Worm (Caenorhabditis elegans) whole organism, young adult: ENCODE data around the gene srg-20.
A peak's percentile ranks its signal among the peaks of the same experiment; 100 is the strongest.

ENCODE experiments used
- B0261.1 ChIP-seq: sonication (generic microtip); optimal IDR thresholded peaks from 2 replicates; lab custom pipeline; 2016; ENCODE audit warnings: mild to moderate bottlenecking, missing genetic modification characterization, moderate library complexity, missing compliant biosample characterization
- F39B2.1 ChIP-seq: fragments of 200-800 bp; sonication (Bioruptor generic); IDR thresholded peaks from 2 replicates; pipeline ENCODE4 v1.3.6; 2022; ENCODE audit warnings: missing genetic modification reagents, missing genetic modification characterization, missing compliant biosample characterization
- F55B11.4 ChIP-seq: sonication (generic microtip); optimal IDR thresholded peaks from 2 replicates; lab custom pipeline; 2016; ENCODE audit warnings: missing compliant biosample characterization, missing genetic modification characterization, borderline replicate concordance; ENCODE audit not compliant: insufficient read depth
- F57A8.1 ChIP-seq: fragments of 200-800 bp; sonication (Bioruptor generic); optimal IDR thresholded peaks from 2 replicates; lab custom pipeline; 2018; ENCODE audit warnings: mild to moderate bottlenecking, missing genetic modification characterization, moderate library complexity, missing compliant biosample characterization
- K12H6.12 ChIP-seq: fragments of 200-800 bp; sonication (Bioruptor generic); optimal IDR thresholded peaks from 2 replicates; lab custom pipeline; 2018; ENCODE audit warnings: mild to moderate bottlenecking, missing genetic modification characterization, missing compliant biosample characterization
- T07F8.4 ChIP-seq: sonication (generic microtip); optimal IDR thresholded peaks from 2 replicates; lab custom pipeline; 2016; ENCODE audit warnings: mild to moderate bottlenecking, missing genetic modification characterization, moderate library complexity, missing compliant biosample characterization
- Y56A3A.18 ChIP-seq: fragments of 200-800 bp; sonication (Bioruptor generic); IDR thresholded peaks from 2 replicates; pipeline ENCODE4 v1.3.6; 2022; ENCODE audit warnings: missing genetic modification reagents, missing genetic modification characterization, missing compliant biosample characterization
- Y67H2A.10 ChIP-seq: fragments of 200-800 bp; sonication (Bioruptor generic); conservative IDR thresholded peaks from 2 replicates; pipeline ENCODE4 v1.3.6; 2022; ENCODE audit warnings: missing genetic modification reagents, missing genetic modification characterization, missing compliant biosample characterization
- Y95B8A.8 ChIP-seq: fragments of 200-800 bp; sonication (Bioruptor generic); IDR thresholded peaks from 2 replicates; pipeline ENCODE4 v1.3.6; 2022; ENCODE audit warnings: missing genetic modification reagents, missing genetic modification characterization, missing compliant biosample characterization
- ZK185.1 ChIP-seq: sonication (generic microtip); optimal IDR thresholded peaks from 2 replicates; lab custom pipeline; 2016; ENCODE audit warnings: mild to moderate bottlenecking, missing genetic modification characterization, missing compliant biosample characterization; ENCODE audit not compliant: poor library complexity, severe bottlenecking
- akir-1 ChIP-seq: fragments of 200-800 bp; sonication (Bioruptor generic); optimal IDR thresholded peaks from 2 replicates; lab custom pipeline; 2018; ENCODE audit warnings: mild to moderate bottlenecking, missing genetic modification characterization, moderate library complexity, missing compliant biosample characterization
- attf-6 ChIP-seq: fragments of 200-800 bp; sonication (Bioruptor generic); IDR thresholded peaks from 2 replicates; pipeline ENCODE4 v1.3.6; 2022; ENCODE audit warnings: missing genetic modification reagents, missing genetic modification characterization, missing compliant biosample characterization
- cebp-2 ChIP-seq: fragments of 200-800 bp; sonication (Bioruptor generic); IDR thresholded peaks from 2 replicates; pipeline ENCODE4 v1.3.6; 2022; ENCODE audit warnings: missing genetic modification characterization, missing compliant biosample characterization
- ceh-79 ChIP-seq: sonication (generic microtip); optimal IDR thresholded peaks from 2 replicates; lab custom pipeline; 2017; ENCODE audit warnings: mild to moderate bottlenecking, missing genetic modification characterization, missing compliant biosample characterization
- chd-7 ChIP-seq: sonication (generic microtip); optimal IDR thresholded peaks from 2 replicates; lab custom pipeline; 2016; ENCODE audit warnings: mild to moderate bottlenecking, missing genetic modification characterization, moderate library complexity, missing compliant biosample characterization
- dox-1 ChIP-seq: fragments of 200-800 bp; sonication (Bioruptor generic); IDR thresholded peaks from 2 replicates; pipeline ENCODE4 v1.3.6; 2022; ENCODE audit warnings: missing genetic modification reagents, missing genetic modification characterization, missing compliant biosample characterization
- lin-26 ChIP-seq: fragments of 200-800 bp; sonication (Bioruptor generic); IDR thresholded peaks from 2 replicates; pipeline ENCODE4 v1.3.6; 2022; ENCODE audit warnings: missing genetic modification reagents, missing genetic modification characterization, missing compliant biosample characterization
- lin-40 ChIP-seq: sonication (generic microtip); optimal IDR thresholded peaks from 2 replicates; lab custom pipeline; 2016; ENCODE audit warnings: missing genetic modification characterization, mild to moderate bottlenecking, missing compliant biosample characterization, missing genotype, missing genetic modification reagents
- lin-54 ChIP-seq: fragments of 200-800 bp; sonication (Bioruptor generic); optimal IDR thresholded peaks from 2 replicates; lab custom pipeline; 2018; ENCODE audit warnings: mild to moderate bottlenecking, missing genetic modification characterization, missing compliant biosample characterization
- nhr-80 ChIP-seq: sonication (generic microtip); optimal IDR thresholded peaks from 2 replicates; lab custom pipeline; 2016; ENCODE audit warnings: missing genetic modification characterization, missing compliant biosample characterization
- rcor-1 ChIP-seq: fragments of 200-800 bp; sonication (Bioruptor generic); IDR thresholded peaks from 2 replicates; pipeline ENCODE4 v1.3.6; 2022; ENCODE audit warnings: missing genetic modification reagents, missing genetic modification characterization, missing compliant biosample characterization
- rpc-1 ChIP-seq, 2 experiments: fragments of 150-350 bp in 1 of 2; sonication (generic microtip) in 1 of 2; optimal IDR thresholded peaks; 2 replicates each; lab custom pipeline; 2014 to 2018; ENCODE audit warnings: missing biosample characterization in 1 of 2, missing genetic modification characterization in 1 of 2, missing genetic modification reagents in 1 of 2, missing genotype in 1 of 2
- sea-2 ChIP-seq: fragments of 200-800 bp; sonication (Bioruptor generic); IDR thresholded peaks from 2 replicates; pipeline ENCODE4 v1.3.6; 2022; ENCODE audit warnings: missing genetic modification characterization, missing compliant biosample characterization
- snpc-4 ChIP-seq, 5 experiments: fragments of 150-350 bp in 1 of 5; sonication (generic microtip) in 4 of 5; optimal IDR thresholded peaks; 2 replicates each; lab custom pipeline; 2014 to 2018; ENCODE audit warnings: missing genetic modification characterization in 5 of 5, missing biosample characterization in 3 of 5, antibody characterized with exemption in 2 of 5, mild to moderate bottlenecking in 2 of 5, missing compliant biosample characterization in 2 of 5, missing genotype in 2 of 5, moderate library complexity in 2 of 5, missing genetic modification reagents in 1 of 5
- tbp1 ChIP-seq: fragments of 200-800 bp; sonication (Bioruptor generic); optimal IDR thresholded peaks from 2 replicates; lab custom pipeline; 2018; ENCODE audit warnings: mild to moderate bottlenecking, missing genetic modification characterization, missing compliant biosample characterization
- tbx-9 ChIP-seq: sonication (generic microtip); optimal IDR thresholded peaks from 2 replicates; lab custom pipeline; 2016; ENCODE audit warnings: borderline replicate concordance, missing genetic modification characterization, inconsistent platforms, missing compliant biosample characterization
- unc-130 ChIP-seq: sonication (generic microtip); optimal IDR thresholded peaks from 2 replicates; lab custom pipeline; 2016; ENCODE audit warnings: missing genetic modification reagents, missing genetic modification characterization, missing compliant biosample characterization
- unc-62 ChIP-seq: fragments of 150-350 bp; optimal IDR thresholded peaks from 2 replicates; lab custom pipeline; 2014; ENCODE audit warnings: missing biosample characterization, missing genetic modification reagents, missing genetic modification characterization
- ztf-18 ChIP-seq: sonication (generic microtip); optimal IDR thresholded peaks from 2 replicates; lab custom pipeline; 2016; ENCODE audit warnings: missing genotype, mild to moderate bottlenecking, missing genetic modification characterization, missing compliant biosample characterization
- ztf-22 ChIP-seq: fragments of 200-800 bp; sonication (Bioruptor generic); optimal IDR thresholded peaks from 2 replicates; lab custom pipeline; 2018; ENCODE audit warnings: mild to moderate bottlenecking, missing genetic modification characterization, moderate library complexity, missing compliant biosample characterization
- ztf-25 ChIP-seq: fragments of 200-800 bp; sonication (Bioruptor generic); IDR thresholded peaks from 2 replicates; pipeline ENCODE4 v1.3.6; 2022; ENCODE audit warnings: missing genetic modification reagents, missing genetic modification characterization, missing compliant biosample characterization
- ztf-28 ChIP-seq: fragments of 200-800 bp; sonication (Bioruptor generic); IDR thresholded peaks from 2 replicates; pipeline ENCODE4 v1.3.6; 2022; ENCODE audit warnings: missing genetic modification reagents, missing genetic modification characterization, missing compliant biosample characterization
- ztf-6 ChIP-seq: fragments of 200-800 bp; sonication (Bioruptor generic); IDR thresholded peaks from 2 replicates; pipeline ENCODE4 v1.3.6; 2022; ENCODE audit warnings: missing genetic modification reagents, missing genetic modification characterization, missing compliant biosample characterization

Gene srg-20

ce11 chrII:1597101-1598088 is 39.1 kb upstream of the srg-20 start, which contains the start of gene bath-46:
Gene bath-46, plus strand, starts transcription at chrII:1597906.
- TF ChIP-seq lin-54 (GFP tag; lab: Kevin White, UChicago): no peak
- TF ChIP-seq dox-1 (GFP tag; lab: Robert Waterston, UW): 0 out of 2 replicates have a peak, but pooled peaks have one; percentile 24
- TF ChIP-seq tbp1 (GFP tag; lab: Kevin White, UChicago): peak; percentile 84
- TF ChIP-seq chd-7: no peak
- TF ChIP-seq sea-2 (GFP tag; lab: Robert Waterston, UW): no peak
- peak; percentile 77 for TF ChIP-seq lin-26 (GFP tag; lab: Robert Waterston, UW)
- TF ChIP-seq cebp-2 (GFP tag; lab: Robert Waterston, UW): no peak
- no peak for TF ChIP-seq snpc-4 (GFP tag; optimal IDR thresholded peaks at IDR 0.05; lab: Kevin White, UChicago)
- TF ChIP-seq snpc-4 (tag; optimal IDR thresholded peaks at IDR 0.05; lab: Kevin White, UChicago): no peak
- no peak for TF ChIP-seq Y67H2A.10 (GFP tag; lab: Robert Waterston, UW)
- TF ChIP-seq F57A8.1: no peak
- TF ChIP-seq ztf-6 (GFP tag; lab: Robert Waterston, UW): no peak
- TF ChIP-seq ztf-25: 0 out of 2 replicates have a peak, but pooled peaks have one; percentile 69
- no peak for TF ChIP-seq unc-62
- peak; percentile 11 for TF ChIP-seq rpc-1 (optimal IDR thresholded peaks at IDR 0.05; lab: Kevin White, UChicago)
- peak; percentile 61 for TF ChIP-seq rpc-1 (tag; optimal IDR thresholded peaks at IDR 0.05; lab: Kevin White, UChicago)
- TF ChIP-seq unc-130 (GFP tag; lab: Kevin White, UChicago): no peak
- TF ChIP-seq F55B11.4 (tag; lab: Kevin White, UChicago): no peak
- TF ChIP-seq nhr-80 (tag; lab: Kevin White, UChicago): peak; percentile 38
- TF ChIP-seq Y95B8A.8 (GFP tag; lab: Robert Waterston, UW): 0 out of 2 replicates have a peak, but pooled peaks have one; percentile 46
- peak; percentile 59 for TF ChIP-seq B0261.1 (tag; lab: Kevin White, UChicago)
- TF ChIP-seq rcor-1: 0 out of 2 replicates have a peak, but pooled peaks have one; percentile 8
- no peak for TF ChIP-seq Y56A3A.18 (GFP tag; lab: Robert Waterston, UW)
- no peak for TF ChIP-seq ztf-28 (GFP tag; lab: Robert Waterston, UW)
- no peak for TF ChIP-seq attf-6
- TF ChIP-seq ceh-79 (tag; lab: Kevin White, UChicago): no peak

ce11 chrII:1600661-1601060 is 35.8 kb upstream of the srg-20 start, which contains the start of gene bath-26:
Gene bath-26, minus strand, starts transcription at chrII:1600761.
- TF ChIP-seq ztf-22 (GFP tag; lab: Kevin White, UChicago): no peak
- no peak for TF ChIP-seq ztf-18 (tag; lab: Kevin White, UChicago)
- TF ChIP-seq T07F8.4: no peak
- no peak for TF ChIP-seq ZK185.1 (tag; lab: Kevin White, UChicago)
- no peak for TF ChIP-seq lin-40
- TF ChIP-seq snpc-4 (GFP tag; optimal IDR thresholded peaks at IDR 0.05; lab: Kevin White, UChicago): no peak
- TF ChIP-seq snpc-4 (tag; optimal IDR thresholded peaks at IDR 0.05; lab: Kevin White, UChicago): no peak
- TF ChIP-seq F39B2.1: no peak
- no peak for TF ChIP-seq tbx-9 (tag; lab: Kevin White, UChicago)
- TF ChIP-seq K12H6.12 (tag; lab: Kevin White, UChicago): no peak
- no peak for TF ChIP-seq akir-1 (GFP tag; lab: Kevin White, UChicago)
- no peak for TF ChIP-seq rcor-1
- TF ChIP-seq, all 124 proteins: peak for 0
